Fruit fly (Drosophila melanogaster) whole organism, pupa: ENCODE data around the gene CG43095.

ENCODE experiments used
- CG12605 ChIP-seq: fragments of 200-800 bp; sonication (Bioruptor generic); IDR thresholded peaks from 2 replicates; pipeline ENCODE4 v1.3.6; 2022; ENCODE audit warnings: missing biosample characterization, missing genetic modification characterization
- CG13204 ChIP-seq: fragments of 200-800 bp; sonication (Bioruptor generic); optimal IDR thresholded peaks from 2 replicates; lab custom pipeline; 2018; ENCODE audit warnings: missing biosample characterization, mild to moderate bottlenecking, missing genetic modification characterization, moderate library complexity
- CG14655 ChIP-seq: fragments of 200-800 bp; sonication (Bioruptor generic); optimal IDR thresholded peaks from 3 replicates; lab custom pipeline; 2017; ENCODE audit warnings: mild to moderate bottlenecking, missing biosample characterization, missing genetic modification reagents, missing genetic modification characterization
- CG15710 ChIP-seq: fragments of 200-800 bp; sonication (Bioruptor generic); optimal IDR thresholded peaks from 2 replicates; lab custom pipeline; 2018; ENCODE audit warnings: missing biosample characterization, mild to moderate bottlenecking, missing genetic modification characterization, moderate library complexity
- CG17806 ChIP-seq: fragments of 200-800 bp; sonication (Bioruptor generic); optimal IDR thresholded peaks from 2 replicates; lab custom pipeline; 2018; ENCODE audit warnings: missing biosample characterization, mild to moderate bottlenecking, missing genetic modification characterization, moderate library complexity
- CG32121 ChIP-seq: fragments of 200-800 bp; sonication (Bioruptor generic); IDR thresholded peaks from 2 replicates; pipeline ENCODE4 v1.3.6; 2022; ENCODE audit warnings: missing biosample characterization, missing genetic modification characterization
- CG34367 ChIP-seq: fragments of 200-800 bp; sonication (Bioruptor generic); optimal IDR thresholded peaks from 2 replicates; lab custom pipeline; 2018; ENCODE audit warnings: missing biosample characterization, mild to moderate bottlenecking, missing genetic modification characterization
- CG4496 ChIP-seq: fragments of 200-800 bp; sonication (Bioruptor generic); IDR thresholded peaks from 3 replicates; pipeline ENCODE4 v1.3.6; 2022; ENCODE audit warnings: missing biosample characterization, missing genetic modification characterization
- CG8159 ChIP-seq: fragments of 200-800 bp; sonication (Bioruptor generic); optimal IDR thresholded peaks from 3 replicates; lab custom pipeline; 2018; ENCODE audit warnings: missing biosample characterization, mild to moderate bottlenecking, missing genetic modification characterization, moderate library complexity
- CG8301 ChIP-seq: fragments of 200-800 bp; sonication (Bioruptor generic); optimal IDR thresholded peaks from 2 replicates; lab custom pipeline; 2018; ENCODE audit warnings: missing biosample characterization, mild to moderate bottlenecking, missing genetic modification characterization
- CG9948 ChIP-seq: fragments of 200-800 bp; sonication (Bioruptor generic); optimal IDR thresholded peaks from 2 replicates; lab custom pipeline; 2018; ENCODE audit warnings: missing biosample characterization, mild to moderate bottlenecking, missing genetic modification characterization, moderate library complexity
- D1 ChIP-seq: fragments of 200-800 bp; sonication (Bioruptor generic); optimal IDR thresholded peaks from 2 replicates; lab custom pipeline; 2018; ENCODE audit warnings: missing biosample characterization, mild to moderate bottlenecking, missing genetic modification characterization, moderate library complexity
- EcR ChIP-seq: fragments of 200-800 bp; sonication (Bioruptor generic); optimal IDR thresholded peaks from 3 replicates; lab custom pipeline; 2019; ENCODE audit warnings: missing biosample characterization, missing genetic modification characterization, mild to moderate bottlenecking, moderate library complexity, missing genetic modification reagents
- Ets98B ChIP-seq: fragments of 200-800 bp; sonication (Bioruptor generic); IDR thresholded peaks from 2 replicates; pipeline ENCODE4 v1.3.6; 2022; ENCODE audit warnings: missing biosample characterization, missing genetic modification characterization
- Pif1A ChIP-seq: fragments of 200-800 bp; sonication (Bioruptor generic); optimal IDR thresholded peaks from 3 replicates; lab custom pipeline; 2016; ENCODE audit warnings: missing biosample characterization, missing genetic modification characterization
- Pif1B ChIP-seq: fragments of 200-800 bp; sonication (Bioruptor generic); optimal IDR thresholded peaks from 3 replicates; lab custom pipeline; 2016; ENCODE audit warnings: missing biosample characterization, missing genetic modification characterization
- Snoo ChIP-seq: fragments of 200-800 bp; sonication (Bioruptor generic); optimal IDR thresholded peaks from 3 replicates; lab custom pipeline; 2017; ENCODE audit warnings: missing biosample characterization, mild to moderate bottlenecking, missing genetic modification characterization, inconsistent platforms
- fd96Ca ChIP-seq: fragments of 200-800 bp; sonication (Bioruptor generic); IDR thresholded peaks from 3 replicates; pipeline ENCODE4 v1.3.6; 2022; ENCODE audit warnings: missing biosample characterization, missing genetic modification characterization
- gl ChIP-seq: fragments of 200-800 bp; sonication (Bioruptor generic); optimal IDR thresholded peaks from 2 replicates; lab custom pipeline; 2018; ENCODE audit warnings: missing biosample characterization, mild to moderate bottlenecking, missing genetic modification characterization
- rn ChIP-seq: fragments of 200-800 bp; sonication (Bioruptor generic); IDR thresholded peaks from 2 replicates; pipeline ENCODE4 v1.3.6; 2022; ENCODE audit warnings: missing biosample characterization, missing genetic modification characterization

Gene CG43095

dm6 chr3R:22747423-22748090, 24.0 kb downstream of the CG43095 start, which contains the start of gene CG17141:
TSS of gene CG17141 (minus strand) at chr3R:22747599.
- TF ChIP-seq CG14655: no peak

- TF ChIP-seq CG8301 (tag; lab: Kevin White, UChicago) (no peak), CG4496 (no peak), EcR (no peak), Ets98B (GFP tag; lab: Robert Waterston, UW) (no peak), CG9948 (tag; lab: Kevin White, UChicago) (no peak), Pif1A (GFP tag; lab: Kevin White, UChicago) (no peak), Snoo (no peak)
Measured at dm6 chr3R:22745432-22745831, 26.1 kb downstream of the CG43095 start, which contains the start of the genes vret and HP1c. TSS of gene vret (minus strand) at chr3R:22745581. TSS of gene HP1c (plus strand) at chr3R:22745620.

- TF ChIP-seq CG34367 (tag; lab: Kevin White, UChicago): no peak
- TF ChIP-seq CG13204: no peak
- TF ChIP-seq Pif1A (GFP tag; lab: Kevin White, UChicago): no peak
Measured at dm6 chr3R:22740930-22741329, 30.6 kb downstream of the CG43095 start, which contains the start of the genes Dcr-1 and CG6985. TSS of gene Dcr-1 (minus strand) at chr3R:22741091. TSS of gene CG6985 (plus strand) at chr3R:22741150.

DNA sequence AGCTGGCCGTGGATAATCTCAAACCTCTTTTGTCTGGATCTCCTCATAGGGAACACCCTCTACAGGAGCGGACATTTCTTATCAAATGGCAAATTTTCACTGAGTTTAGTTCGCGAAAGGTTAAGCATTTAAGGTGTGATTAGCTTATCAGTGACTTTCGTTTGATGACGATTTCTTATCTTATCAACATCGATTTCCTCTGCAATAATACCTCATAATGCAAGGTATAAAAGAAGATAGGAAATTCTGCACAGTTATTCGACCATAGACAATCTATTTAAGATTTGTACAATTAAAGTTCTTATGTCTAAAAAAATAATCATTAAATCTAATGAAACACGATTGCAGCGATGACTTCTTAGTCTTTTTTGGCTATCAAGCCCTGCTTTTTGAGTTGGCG, 37.8 kb downstream of the CG43095 start, which contains the start of gene Takl2:
Gene Takl2 (minus strand): TSS at position 101 of the 400 bp plus-strand sequence.
- TF ChIP-seq Ets98B (GFP tag; lab: Robert Waterston, UW) (no peak), rn (GFP tag; lab: Robert Waterston, UW) (no peak), CG34367 (tag; lab: Kevin White, UChicago) (no peak), CG12605 (GFP tag; lab: Robert Waterston, UW) (no peak), gl (tag; lab: Kevin White, UChicago) (no peak), CG9948 (tag; lab: Kevin White, UChicago) (no peak), Pif1A (GFP tag; lab: Kevin White, UChicago) (no peak), CG4496 (no peak), EcR (no peak)

DNA sequence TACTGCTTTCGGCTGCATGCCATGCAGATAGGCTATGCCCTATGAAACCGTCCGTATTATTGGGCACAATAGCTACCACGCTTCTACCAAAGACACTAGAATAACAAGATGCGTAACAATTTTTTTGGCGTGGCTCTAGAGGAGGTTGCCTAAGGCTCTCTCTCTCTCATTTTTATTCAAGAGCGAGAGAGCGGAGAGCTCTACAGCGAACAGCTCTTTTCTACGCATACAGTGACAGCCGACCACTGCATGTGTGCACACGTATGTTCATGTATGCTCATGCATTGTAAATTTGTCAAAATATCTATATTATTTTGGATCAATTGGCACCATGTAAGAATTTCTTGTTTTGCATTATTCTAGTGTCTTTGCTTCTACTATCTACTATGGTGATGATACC, 38.6 kb downstream of the CG43095 start:
- TF ChIP-seq Pif1B (GFP tag; lab: Kevin White, UChicago) (no peak), D1 (tag; lab: Kevin White, UChicago) (no peak), CG34367 (tag; lab: Kevin White, UChicago) (no peak), CG14655 (no peak), EcR (no peak), CG9948 (tag; lab: Kevin White, UChicago) (no peak), Pif1A (GFP tag; lab: Kevin White, UChicago) (no peak), CG32121 (GFP tag; lab: Robert Waterston, UW) (no peak), CG12605 (GFP tag; lab: Robert Waterston, UW) (no peak), gl (tag; lab: Kevin White, UChicago) (no peak)

- TF ChIP-seq CG8159 (tag; lab: Kevin White, UChicago) (no peak), gl (tag; lab: Kevin White, UChicago) (no peak), CG9948 (tag; lab: Kevin White, UChicago) (peak; percentile 53), CG8301 (tag; lab: Kevin White, UChicago) (peak; percentile 64), CG15710 (no peak), CG4496 (peak; percentile 80), CG34367 (tag; lab: Kevin White, UChicago) (peak; percentile 31), Pif1B (GFP tag; lab: Kevin White, UChicago) (no peak), Ets98B (GFP tag; lab: Robert Waterston, UW) (peak; percentile 70), CG17806 (tag; lab: Kevin White, UChicago) (peak; percentile 27), Pif1A (GFP tag; lab: Kevin White, UChicago) (no peak), rn (GFP tag; lab: Robert Waterston, UW) (0 out of 2 replicates have a peak, but pooled peaks have one; percentile 6), Snoo (no peak), D1 (tag; lab: Kevin White, UChicago) (no peak), CG32121 (GFP tag; lab: Robert Waterston, UW) (peak; percentile 51; the same call in 1 of the 2 replicates), CG12605 (GFP tag; lab: Robert Waterston, UW) (peak; percentile 55; the same call in 1 of the 2 replicates), CG14655 (no peak)
Measured at dm6 chr3R:22727857-22728256, 43.7 kb downstream of the CG43095 start.

DNA sequence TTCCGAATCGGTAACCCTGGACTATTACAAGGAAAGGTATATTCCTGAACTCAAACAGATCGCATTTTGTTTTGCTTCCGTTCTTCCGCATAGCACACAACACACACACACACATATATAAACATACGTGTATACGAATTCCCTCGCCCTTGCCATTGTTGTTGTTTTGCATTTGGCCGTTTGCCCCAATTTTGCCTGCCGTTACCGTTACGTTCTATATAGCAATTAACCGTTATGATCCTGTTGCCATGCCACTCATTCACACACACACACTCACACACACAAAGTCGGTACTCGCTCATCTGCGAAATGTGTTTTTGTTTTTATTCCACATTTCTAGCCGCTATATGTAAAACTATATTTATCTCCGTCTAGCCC, 44.1 kb downstream of the CG43095 start:
- TF ChIP-seq CG13204 (no peak), D1 (tag; lab: Kevin White, UChicago) (no peak), Ets98B (GFP tag; lab: Robert Waterston, UW) (no peak), gl (tag; lab: Kevin White, UChicago) (no peak), CG15710 (no peak), CG9948 (tag; lab: Kevin White, UChicago) (no peak), CG32121 (GFP tag; lab: Robert Waterston, UW) (no peak), CG17806 (tag; lab: Kevin White, UChicago) (no peak), Pif1A (GFP tag; lab: Kevin White, UChicago) (no peak), CG8301 (tag; lab: Kevin White, UChicago) (no peak), CG34367 (tag; lab: Kevin White, UChicago) (no peak), CG4496 (no peak), EcR (no peak), CG8159 (tag; lab: Kevin White, UChicago) (no peak), fd96Ca (GFP tag; lab: Robert Waterston, UW) (no peak), Snoo (no peak)
- TF ChIP-seq, all 21 proteins: peak for 0
